Worm (Caenorhabditis elegans): Measurements from ENCODE around the gene T03F6.10.
"Not testable (repeated sequence)": the region's sequence is repeated elsewhere in the genome, so short reads cannot be mapped to it uniquely, and the experiment has no call there.

Gene T03F6.10

DNA sequence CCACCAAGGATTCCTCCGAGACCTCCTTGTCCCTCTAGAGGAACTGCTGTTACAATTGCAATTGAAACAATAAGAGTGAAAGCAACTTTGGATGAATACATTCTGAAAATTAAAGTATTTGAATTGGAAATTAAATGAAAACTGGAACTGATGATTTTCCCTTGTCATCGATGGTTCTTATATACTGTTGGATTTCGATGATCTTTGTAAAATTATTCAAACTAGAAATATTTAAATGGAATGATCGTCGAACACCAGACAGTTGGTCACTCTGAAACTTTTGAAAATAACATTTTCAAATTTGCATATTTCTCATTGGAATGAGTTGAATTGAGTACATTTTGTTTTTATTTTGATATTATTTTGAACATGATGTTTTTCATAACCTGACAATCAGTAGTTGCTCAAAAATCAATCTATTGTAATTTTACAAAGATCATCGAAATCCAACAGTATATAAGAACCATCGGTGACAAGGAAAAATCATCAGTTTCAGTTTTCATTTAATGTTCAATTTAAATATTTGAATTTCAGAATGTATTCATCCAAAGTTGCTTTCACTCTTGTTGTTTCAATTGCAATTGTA, 23.6 kb upstream of the T03F6.10 start, which contains the start of the genes srlf-9 and srlf-10:
Gene srlf-9, minus strand, starts transcription at position 101 of the 586 bp plus-strand sequence.
Gene srlf-10, plus strand, starts transcription at position 536 of the 586 bp plus-strand sequence.
- TF ChIP-seq nhr-76, mls-2, mab-5 (tag; optimal IDR thresholded peaks at IDR 0.05): not testable (repeated sequence)

DNA sequence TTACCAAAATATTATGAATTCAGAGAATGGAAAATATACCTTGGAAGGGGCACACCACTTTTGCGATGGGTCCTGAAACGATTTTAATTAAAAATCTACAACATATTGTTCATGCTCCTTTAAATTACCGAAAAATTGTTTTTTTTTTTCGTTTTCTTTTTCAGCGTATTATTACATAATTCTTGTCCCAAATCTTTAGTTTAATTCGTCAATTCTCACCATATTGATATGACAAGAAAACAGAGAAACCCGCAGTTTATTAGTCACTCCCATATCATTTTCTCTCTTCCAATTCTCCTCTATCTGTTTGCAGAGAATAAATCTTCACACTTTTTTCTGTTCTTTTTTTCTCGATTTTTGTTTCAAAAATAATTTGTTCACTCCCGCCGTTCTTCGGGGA, 17.1 kb upstream of the T03F6.10 start, which contains the start of gene F11F1.1:
Gene F11F1.1, plus strand, starts transcription at position 301 of the 400 bp plus-strand sequence.
- TF ChIP-seq bed-3 (GFP tag; optimal IDR thresholded peaks at IDR 0.05) (no peak), M03D4.4 (tag; optimal IDR thresholded peaks at IDR 0.05) (no peak), ceh-43 (GFP tag; optimal IDR thresholded peaks at IDR 0.05) (no peak), nhr-28 (tag; optimal IDR thresholded peaks at IDR 0.05) (no peak), unc-120 (tag; optimal IDR thresholded peaks at IDR 0.05; ENCODE audit: poor library complexity, severe bottlenecking) (no peak)

- no peak for TF ChIP-seq mep-1 (tag; optimal IDR thresholded peaks at IDR 0.05)
- no peak for TF ChIP-seq unc-62 (GFP tag; optimal IDR thresholded peaks at IDR 0.05)
- TF ChIP-seq elt-3 (tag; optimal IDR thresholded peaks at IDR 0.05) = no peak
- TF ChIP-seq mab-5 (tag; optimal IDR thresholded peaks at IDR 0.05) = no peak
- TF ChIP-seq drap-1 (GFP tag; optimal IDR thresholded peaks at IDR 0.05) = no peak
- no peak for TF ChIP-seq elt-1 (tag; optimal IDR thresholded peaks at IDR 0.05; ENCODE audit: borderline replicate concordance, insufficient read depth)
These were observed 15.5 kb upstream of the T03F6.10 start, which contains the start of gene qdpr-1 for ce11 chrIII:13393647-13394046. Gene qdpr-1, plus strand, starts transcription at chrIII:13393910.

- peak; percentile 13 for TF ChIP-seq ces-1 (GFP tag; optimal IDR thresholded peaks at IDR 0.05)
- no peak for TF ChIP-seq elt-1 (tag; optimal IDR thresholded peaks at IDR 0.05; ENCODE audit: borderline replicate concordance, insufficient read depth)
These were observed 15.1 kb upstream of the T03F6.10 start, which contains the start of gene dnj-17 for ce11 chrIII:13393239-13393638. Gene dnj-17, minus strand, starts transcription at chrIII:13393339.

- TF ChIP-seq unc-62 (GFP tag; optimal IDR thresholded peaks at IDR 0.05) (no peak), snpc-4 (tag; optimal IDR thresholded peaks at IDR 0.05) (no peak), zip-8 (tag; optimal IDR thresholded peaks at IDR 0.05) (no peak), lin-13 (tag; optimal IDR thresholded peaks at IDR 0.05) (no peak), ztf-11 (tag; optimal IDR thresholded peaks at IDR 0.05) (no peak), ceh-83 (GFP tag; optimal IDR thresholded peaks at IDR 0.05) (no peak), ceh-43 (GFP tag; optimal IDR thresholded peaks at IDR 0.05) (no peak), blmp-1 (tag; optimal IDR thresholded peaks at IDR 0.05) (no peak), nhr-237 (tag; optimal IDR thresholded peaks at IDR 0.05) (no peak), tbx-8 (GFP tag; optimal IDR thresholded peaks at IDR 0.05) (no peak), nhr-28 (tag; optimal IDR thresholded peaks at IDR 0.05) (no peak), sptf-1 (tag; optimal IDR thresholded peaks at IDR 0.05) (no peak), pha-4 (tag; optimal IDR thresholded peaks at IDR 0.05) (no peak), unc-120 (tag; optimal IDR thresholded peaks at IDR 0.05; ENCODE audit: poor library complexity, severe bottlenecking) (no peak)
These were observed 12.6 kb upstream of the T03F6.10 start for ce11 chrIII:13390789-13391188.

DNA sequence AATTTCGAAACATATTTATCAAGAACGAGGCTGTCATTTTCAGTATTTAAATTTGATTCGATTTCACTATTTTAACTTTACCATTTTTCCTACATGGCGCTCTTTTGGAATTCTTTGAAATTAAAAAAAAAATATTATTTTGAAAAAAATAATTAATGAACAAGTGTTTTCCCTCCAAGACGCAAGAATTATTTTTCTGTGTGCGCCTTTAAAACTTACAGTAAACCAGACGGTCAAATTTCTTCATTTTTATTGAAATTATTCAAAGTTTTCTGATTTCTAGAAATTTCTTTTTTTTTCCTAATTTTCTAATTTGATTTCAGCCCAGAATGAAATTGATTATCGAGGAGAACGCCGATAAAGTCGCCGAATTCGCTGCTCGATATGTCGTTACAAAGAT, 10.9 kb upstream of the T03F6.10 start, which contains the start of gene T03F6.3:
Gene T03F6.3, plus strand, starts transcription at position 318 of the 400 bp plus-strand sequence.
- TF ChIP-seq ham-2 (GFP tag; optimal IDR thresholded peaks at IDR 0.05) = no peak
- no peak for TF ChIP-seq bed-3 (GFP tag; optimal IDR thresholded peaks at IDR 0.05)
- TF ChIP-seq elt-3 (tag; optimal IDR thresholded peaks at IDR 0.05) = no peak
- TF ChIP-seq elt-1 (tag; optimal IDR thresholded peaks at IDR 0.05; ENCODE audit: borderline replicate concordance, insufficient read depth) = no peak
- TF ChIP-seq mls-2 (tag; optimal IDR thresholded peaks at IDR 0.05) = no peak
- no peak for TF ChIP-seq nhr-237 (tag; optimal IDR thresholded peaks at IDR 0.05)
- TF ChIP-seq unc-120 (tag; optimal IDR thresholded peaks at IDR 0.05; ENCODE audit: poor library complexity, severe bottlenecking) = no peak
- no peak for TF ChIP-seq hlh-1 (tag; optimal IDR thresholded peaks at IDR 0.05)
- no peak for TF ChIP-seq pha-4 (tag; optimal IDR thresholded peaks at IDR 0.05)
- no peak for TF ChIP-seq M03D4.4 (tag; optimal IDR thresholded peaks at IDR 0.05)
- TF ChIP-seq tbx-8 (GFP tag; optimal IDR thresholded peaks at IDR 0.05) = no peak
- TF ChIP-seq lin-13 (tag; optimal IDR thresholded peaks at IDR 0.05) = no peak
- TF ChIP-seq ceh-39 (tag; optimal IDR thresholded peaks at IDR 0.05) = no peak
- TF ChIP-seq sem-2 (GFP tag; optimal IDR thresholded peaks at IDR 0.05) = no peak
- TF ChIP-seq cnd-1 (tag; optimal IDR thresholded peaks at IDR 0.05) = no peak
- TF ChIP-seq mab-5 (tag; optimal IDR thresholded peaks at IDR 0.05) = no peak
- no peak for TF ChIP-seq lin-32 (GFP tag; optimal IDR thresholded peaks at IDR 0.05)
- TF ChIP-seq zip-8 (tag; optimal IDR thresholded peaks at IDR 0.05) = no peak
- no peak for TF ChIP-seq sptf-1 (tag; optimal IDR thresholded peaks at IDR 0.05)
